Fruit fly (Drosophila melanogaster) whole organism, prepupa: ENCODE data around the gene AP-2alpha.

Experiments
- Blimp-1 ChIP-seq: fragments of 200-800 bp; sonication (Bioruptor generic); optimal IDR thresholded peaks from 3 replicates; lab custom pipeline; 2017; ENCODE audit warnings: missing biosample characterization, missing genetic modification characterization, mild to moderate bottlenecking, moderate library complexity, missing genetic modification reagents
- CG10631 ChIP-seq: fragments of 200-800 bp; sonication (Bioruptor generic); optimal IDR thresholded peaks from 2 replicates; lab custom pipeline; 2016; ENCODE audit warnings: missing biosample characterization, missing genetic modification characterization
- CG10669 ChIP-seq: fragments of 200-800 bp; sonication (Bioruptor generic); optimal IDR thresholded peaks from 3 replicates; lab custom pipeline; 2018; ENCODE audit warnings: missing biosample characterization, mild to moderate bottlenecking, missing genetic modification characterization, moderate library complexity
- CG11294 ChIP-seq: fragments of 200-800 bp; sonication (Bioruptor generic); IDR thresholded peaks from 2 replicates; pipeline ENCODE4 v1.3.6; 2022; ENCODE audit warnings: missing biosample characterization, missing genetic modification characterization
- CG11762 ChIP-seq: fragments of 200-800 bp; sonication (Bioruptor generic); optimal IDR thresholded peaks from 3 replicates; lab custom pipeline; 2016; ENCODE audit warnings: missing biosample characterization, missing genetic modification characterization; ENCODE audit not compliant: insufficient read depth
- CG15336 ChIP-seq: fragments of 200-800 bp; sonication (Bioruptor generic); IDR thresholded peaks from 2 replicates; pipeline ENCODE4 v1.3.6; 2022; ENCODE audit warnings: missing biosample characterization, missing genetic modification characterization
- CG16779 ChIP-seq: fragments of 200-800 bp; sonication (Bioruptor generic); optimal IDR thresholded peaks from 3 replicates; lab custom pipeline; 2017; ENCODE audit warnings: missing biosample characterization, mild to moderate bottlenecking, missing genetic modification characterization
- CG3032 ChIP-seq: fragments of 200-800 bp; optimal IDR thresholded peaks from 2 replicates; lab custom pipeline; 2019; ENCODE audit warnings: missing biosample characterization, mild to moderate bottlenecking, missing genetic modification characterization, moderate library complexity
- CG31627 ChIP-seq: fragments of 200-800 bp; sonication (Bioruptor generic); optimal IDR thresholded peaks from 3 replicates; lab custom pipeline; 2016; ENCODE audit warnings: missing biosample characterization, missing genetic modification characterization
- CG34406 ChIP-seq: fragments of 200-800 bp; sonication (Bioruptor generic); optimal IDR thresholded peaks from 3 replicates; lab custom pipeline; 2016; ENCODE audit warnings: missing biosample characterization, missing genetic modification characterization
- CG3919 ChIP-seq: fragments of 200-800 bp; sonication (Bioruptor generic); optimal IDR thresholded peaks from 3 replicates; lab custom pipeline; 2016; ENCODE audit warnings: missing biosample characterization, missing genetic modification characterization
- CG4318 ChIP-seq: fragments of 200-800 bp; sonication (Bioruptor generic); optimal IDR thresholded peaks from 3 replicates; lab custom pipeline; 2017; ENCODE audit warnings: missing biosample characterization, mild to moderate bottlenecking, missing genetic modification characterization
- CG6163 ChIP-seq: fragments of 200-800 bp; sonication (Bioruptor generic); IDR thresholded peaks from 3 replicates; pipeline ENCODE4 v1.3.6; 2022; ENCODE audit warnings: missing biosample characterization, missing genetic modification characterization
- CG6276 ChIP-seq: fragments of 200-800 bp; sonication (Bioruptor generic); optimal IDR thresholded peaks from 2 replicates; lab custom pipeline; 2017; ENCODE audit warnings: missing biosample characterization, mild to moderate bottlenecking, missing genetic modification characterization
- CG6808 ChIP-seq: fragments of 200-800 bp; sonication (Bioruptor generic); optimal IDR thresholded peaks from 3 replicates; lab custom pipeline; 2017; ENCODE audit warnings: missing biosample characterization, missing genetic modification characterization, mild to moderate bottlenecking, moderate library complexity, missing genetic modification reagents
- CG6854 ChIP-seq: fragments of 200-800 bp; sonication (Bioruptor generic); optimal IDR thresholded peaks from 2 replicates; lab custom pipeline; 2017; ENCODE audit warnings: missing biosample characterization, mild to moderate bottlenecking, missing genetic modification characterization
- CG8119 ChIP-seq: fragments of 200-800 bp; sonication (Bioruptor generic); IDR thresholded peaks from 3 replicates; pipeline ENCODE4 v1.3.6; 2022; ENCODE audit warnings: missing biosample characterization, missing genetic modification characterization
- CG8319 ChIP-seq: fragments of 200-800 bp; sonication (Bioruptor generic); optimal IDR thresholded peaks from 3 replicates; lab custom pipeline; 2016; ENCODE audit warnings: missing biosample characterization, missing genetic modification characterization
- CG9139 ChIP-seq: fragments of 200-800 bp; sonication (Bioruptor generic); optimal IDR thresholded peaks from 3 replicates; lab custom pipeline; 2017; ENCODE audit warnings: missing biosample characterization, mild to moderate bottlenecking, missing genetic modification characterization
- Eip75B ChIP-seq: fragments of 200-800 bp; sonication (Bioruptor generic); optimal IDR thresholded peaks from 3 replicates; lab custom pipeline; 2016; ENCODE audit warnings: missing biosample characterization, missing genetic modification characterization
- Eip78C ChIP-seq: fragments of 200-800 bp; sonication (Bioruptor generic); peaks from one replicate; lab custom pipeline; 2016; ENCODE audit warnings: missing biosample characterization, missing genetic modification characterization
- Ets21C ChIP-seq: fragments of 200-800 bp; sonication (Bioruptor generic); optimal IDR thresholded peaks from 3 replicates; lab custom pipeline; 2016; ENCODE audit warnings: missing biosample characterization, missing genetic modification characterization
- Ets96B ChIP-seq: fragments of 200-800 bp; optimal IDR thresholded peaks from 2 replicates; lab custom pipeline; 2019; ENCODE audit warnings: missing biosample characterization, mild to moderate bottlenecking, missing genetic modification characterization, moderate library complexity
- Gug ChIP-seq: fragments of 200-800 bp; sonication (Bioruptor generic); IDR thresholded peaks from 2 replicates; pipeline ENCODE4 v1.3.6; 2022; ENCODE audit warnings: missing biosample characterization, missing genetic modification characterization
- Hr38 ChIP-seq: sonication (Bioruptor generic); optimal IDR thresholded peaks from 2 replicates; lab custom pipeline; 2016; ENCODE audit warnings: missing biosample characterization, missing genetic modification characterization
- Hr39 ChIP-seq: fragments of 200-800 bp; sonication (Bioruptor generic); optimal IDR thresholded peaks from 2 replicates; lab custom pipeline; 2016; ENCODE audit warnings: missing biosample characterization, missing genetic modification characterization
- Hr4 ChIP-seq: fragments of 200-800 bp; sonication (Bioruptor generic); optimal IDR thresholded peaks from 3 replicates; lab custom pipeline; 2016; ENCODE audit warnings: missing biosample characterization, missing genetic modification characterization
- Met ChIP-seq: fragments of 200-800 bp; sonication (Bioruptor generic); optimal IDR thresholded peaks from 3 replicates; lab custom pipeline; 2016; ENCODE audit warnings: missing biosample characterization, missing genetic modification characterization
- OdsH ChIP-seq: fragments of 200-800 bp; sonication (Bioruptor generic); optimal IDR thresholded peaks from 3 replicates; lab custom pipeline; 2016; ENCODE audit warnings: missing biosample characterization, missing genetic modification characterization
- Smox ChIP-seq: fragments of 200-800 bp; sonication (Bioruptor generic); optimal IDR thresholded peaks from 3 replicates; lab custom pipeline; 2016; ENCODE audit warnings: missing biosample characterization, missing genetic modification characterization
- Sox102F ChIP-seq: fragments of 200-800 bp; sonication (Bioruptor generic); optimal IDR thresholded peaks from 2 replicates; lab custom pipeline; 2016; ENCODE audit warnings: missing biosample characterization, mild to moderate bottlenecking, missing genetic modification characterization
- Sox14 ChIP-seq: fragments of 200-800 bp; sonication (Bioruptor generic); optimal IDR thresholded peaks from 3 replicates; lab custom pipeline; 2016; ENCODE audit warnings: missing biosample characterization, missing genetic modification characterization
- Sox15 ChIP-seq: fragments of 200-800 bp; sonication (Bioruptor generic); optimal IDR thresholded peaks from 3 replicates; lab custom pipeline; 2016; ENCODE audit warnings: missing biosample characterization, missing genetic modification characterization
- achi ChIP-seq: fragments of 200-800 bp; sonication (Bioruptor generic); optimal IDR thresholded peaks from 3 replicates; lab custom pipeline; 2016; ENCODE audit warnings: missing biosample characterization, missing genetic modification characterization
- acj6 ChIP-seq: fragments of 200-800 bp; sonication (Bioruptor generic); optimal IDR thresholded peaks from 3 replicates; lab custom pipeline; 2016; ENCODE audit warnings: missing biosample characterization, missing genetic modification characterization
- dac ChIP-seq: fragments of 200-800 bp; sonication (Bioruptor generic); optimal IDR thresholded peaks from 2 replicates; lab custom pipeline; 2017; ENCODE audit warnings: missing biosample characterization, mild to moderate bottlenecking, missing genetic modification characterization
- dsx ChIP-seq: fragments of 200-800 bp; optimal IDR thresholded peaks from 3 replicates; lab custom pipeline; 2019; ENCODE audit warnings: missing biosample characterization, mild to moderate bottlenecking, missing genetic modification characterization, moderate library complexity; ENCODE audit not compliant: poor library complexity, severe bottlenecking
- eg ChIP-seq: fragments of 200-800 bp; sonication (Bioruptor generic); IDR thresholded peaks from 3 replicates; pipeline ENCODE4 v1.3.6; 2022; ENCODE audit warnings: missing biosample characterization, missing genetic modification characterization
- esn ChIP-seq: fragments of 200-800 bp; sonication (Bioruptor generic); optimal IDR thresholded peaks from 2 replicates; lab custom pipeline; 2016; ENCODE audit warnings: missing biosample characterization, mild to moderate bottlenecking, missing genetic modification characterization, moderate library complexity
- fd59A ChIP-seq: fragments of 200-800 bp; sonication (Bioruptor generic); optimal IDR thresholded peaks from 2 replicates; lab custom pipeline; 2017; ENCODE audit warnings: missing biosample characterization, mild to moderate bottlenecking, missing genetic modification characterization, missing genetic modification reagents
- fd85E ChIP-seq: fragments of 200-800 bp; sonication (Bioruptor generic); optimal IDR thresholded peaks from 3 replicates; lab custom pipeline; 2016; ENCODE audit warnings: missing biosample characterization, missing genetic modification characterization
- fkh ChIP-seq: fragments of 200-800 bp; sonication (Bioruptor generic); optimal IDR thresholded peaks from 3 replicates; lab custom pipeline; 2017; ENCODE audit warnings: missing biosample characterization, mild to moderate bottlenecking, missing genetic modification characterization, moderate library complexity
- lz ChIP-seq: fragments of 200-800 bp; sonication (Bioruptor generic); optimal IDR thresholded peaks from 3 replicates; lab custom pipeline; 2016; ENCODE audit warnings: missing biosample characterization, missing genetic modification characterization
- net ChIP-seq: fragments of 200-800 bp; sonication (Bioruptor generic); optimal IDR thresholded peaks from 3 replicates; lab custom pipeline; 2016; ENCODE audit warnings: missing biosample characterization, missing genetic modification characterization
- pdm3 ChIP-seq: fragments of 200-800 bp; sonication (Bioruptor generic); optimal IDR thresholded peaks from 3 replicates; lab custom pipeline; 2016; ENCODE audit warnings: missing biosample characterization, missing genetic modification characterization
- ss ChIP-seq, 2 experiments: fragments of 200-800 bp; sonication (Bioruptor generic); optimal IDR thresholded peaks; 2 replicates in 1 of 2; 3 replicates in 1 of 2; lab custom pipeline; 2017 to 2018; ENCODE audit warnings: mild to moderate bottlenecking in 2 of 2, missing biosample characterization in 2 of 2, missing genetic modification characterization in 2 of 2, moderate library complexity in 1 of 2
- svp ChIP-seq: fragments of 200-800 bp; sonication (Bioruptor generic); peaks from one replicate; lab custom pipeline; 2016; ENCODE audit warnings: missing biosample characterization, missing genetic modification characterization
- topi ChIP-seq: fragments of 200-800 bp; sonication (Bioruptor generic); optimal IDR thresholded peaks from 3 replicates; lab custom pipeline; 2016; ENCODE audit warnings: missing biosample characterization, missing genetic modification characterization
- vri ChIP-seq: fragments of 200-800 bp; sonication (Bioruptor generic); optimal IDR thresholded peaks from 3 replicates; lab custom pipeline; 2016; ENCODE audit warnings: missing biosample characterization, mild to moderate bottlenecking, missing genetic modification characterization

The AP-2alpha gene

DNA sequence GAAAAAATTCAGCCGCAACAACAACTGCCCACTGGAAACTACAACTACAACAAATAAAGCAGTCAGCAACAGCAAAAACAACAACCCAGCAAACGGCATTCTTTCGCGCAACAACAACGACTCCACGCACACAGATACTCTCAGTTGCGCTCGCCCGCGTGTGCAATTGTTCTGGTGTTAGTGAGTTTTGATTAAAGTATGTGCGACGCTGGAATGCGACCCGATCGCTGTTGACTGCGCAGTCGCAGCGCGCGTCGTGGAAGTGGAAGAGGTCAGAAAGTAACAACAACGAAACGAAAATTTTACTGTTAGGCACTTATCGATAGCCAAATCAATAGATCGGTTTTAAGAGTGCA, 17.0 kb upstream of the AP-2alpha start:
- TF ChIP-seq topi (no peak), svp (GFP tag; lab: Kevin White, UChicago) (peak; percentile 73)

DNA sequence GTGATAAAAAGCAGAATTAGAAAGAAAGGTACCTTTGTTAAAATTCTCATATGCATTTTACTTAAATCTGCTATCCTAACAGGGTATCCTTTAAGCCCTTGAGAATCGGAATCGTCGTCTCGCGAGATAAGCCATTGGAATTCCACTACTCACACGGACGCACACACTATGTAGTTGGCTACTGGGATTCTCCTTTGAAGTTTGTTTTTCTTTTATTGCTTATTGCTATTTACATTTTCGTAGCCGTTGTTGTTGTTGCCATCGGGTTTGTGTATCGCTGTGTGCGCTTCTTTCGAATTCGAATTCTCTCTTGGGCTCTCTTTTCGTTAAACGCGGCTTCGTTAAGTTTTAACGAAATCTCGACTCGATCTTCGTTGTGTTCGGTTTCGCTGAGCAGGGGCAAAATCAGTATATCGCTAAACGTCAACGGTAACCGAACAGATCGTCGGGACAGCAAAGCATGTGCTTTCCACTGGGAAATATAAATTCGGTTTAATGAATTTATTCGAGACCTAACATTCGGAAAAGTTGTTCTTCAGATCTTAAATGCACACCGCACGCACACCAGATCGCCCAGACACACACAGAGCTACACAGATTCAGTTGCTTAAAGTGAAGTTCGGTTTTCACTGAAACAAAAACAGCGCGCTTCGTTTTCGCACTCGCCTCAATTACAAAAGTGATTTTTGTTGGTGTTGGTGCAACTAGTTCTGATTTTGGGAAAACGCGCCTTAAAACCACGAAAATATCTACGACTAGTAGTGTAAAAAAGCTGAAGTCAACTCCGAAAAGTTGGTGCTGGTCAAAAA, 16.4 kb upstream of the AP-2alpha start, which contains the start of gene ex:
Gene ex, plus strand, starts transcription at position 408 of the 809 bp plus-strand sequence.
- TF ChIP-seq vri (GFP tag; lab: Kevin White, UChicago) (peak; percentile 41), CG8119 (GFP tag; lab: Robert Waterston, UW) (peak; percentile 76; the same call in 2 of the 3 replicates), CG3032 (tag; lab: Kevin White, UChicago) (peak; percentile 43), Hr4 (GFP tag; lab: Kevin White, UChicago) (no peak), esn (peak; percentile 11), ss (GFP tag; optimal IDR thresholded peaks at IDR 0.05; lab: Kevin White, UChicago) (peak; percentile 71 to 75), CG11294 (GFP tag; lab: Robert Waterston, UW) (no peak), fd59A (peak; percentile 32), eg (GFP tag; lab: Robert Waterston, UW) (peak; percentile 72; the same call in 2 of the 3 replicates), CG16779 (tag; lab: Kevin White, UChicago) (peak; percentile 40), CG11762 (GFP tag; lab: Kevin White, UChicago) (no peak), topi (no peak), Sox14 (peak; percentile 35), CG10669 (peak; percentile 57), dac (GFP tag; lab: Kevin White, UChicago) (no peak), Smox (GFP tag; lab: Kevin White, UChicago) (no peak), dsx (peak; percentile 86), Hr38 (no peak), CG6854 (GFP tag; lab: Kevin White, UChicago) (peak; percentile 60), Eip78C (peak; percentile 88), acj6 (no peak), CG15336 (GFP tag; lab: Robert Waterston, UW) (peak; percentile 71; the same call in 1 of the 2 replicates), Hr39 (GFP tag; lab: Kevin White, UChicago) (no peak), Sox15 (GFP tag; lab: Kevin White, UChicago) (no peak), svp (GFP tag; lab: Kevin White, UChicago) (peak; percentile 77), Met (peak; percentile 40), CG34406 (GFP tag; lab: Kevin White, UChicago) (no peak), Gug (GFP tag; lab: Robert Waterston, UW) (no peak), CG4318 (GFP tag; lab: Kevin White, UChicago) (no peak), CG3919 (GFP tag; lab: Kevin White, UChicago) (peak; percentile 38), CG6276 (GFP tag; lab: Kevin White, UChicago) (peak; percentile 67), pdm3 (peak; percentile 17), net (GFP tag; lab: Kevin White, UChicago) (peak; percentile 33), Blimp-1 (no peak), CG9139 (GFP tag; lab: Kevin White, UChicago) (peak; percentile 78), lz (GFP tag; lab: Kevin White, UChicago) (no peak), CG6163 (peak; percentile 89), Ets21C (no peak), Sox102F (GFP tag; lab: Kevin White, UChicago) (no peak), CG6808 (GFP tag; lab: Kevin White, UChicago) (peak; percentile 66), CG31627 (GFP tag; lab: Kevin White, UChicago) (no peak), OdsH (GFP tag; lab: Kevin White, UChicago) (peak; percentile 21), CG10631 (GFP tag; lab: Kevin White, UChicago) (peak; percentile 17), CG8319 (GFP tag; lab: Kevin White, UChicago) (no peak), fkh (peak; percentile 99), Ets96B (tag; lab: Kevin White, UChicago) (peak; percentile 46), achi (GFP tag; lab: Kevin White, UChicago) (peak; percentile 55), fd85E (GFP tag; lab: Kevin White, UChicago) (no peak), Eip75B (no peak)
